Fruit fly (Drosophila melanogaster): ENCODE results near the gene Myo61F.

The Myo61F gene

dm6 chr3L:1334571-1335427 is 16.5 kb downstream of the Myo61F start, which contains the start of the genes Hmbs and CG2211 (continued):
- TF ChIP-seq slp2 (GFP tag; optimal IDR thresholded peaks at IDR 0.05) (peak; percentile 86), ab (GFP tag; optimal IDR thresholded peaks at IDR 0.05) (peak; percentile 73), Ets65A (GFP tag) (peak; percentile 98), Dref (GFP tag; IDR thresholded peaks at IDR 0.05) (peak; percentile 67), CG5180 (GFP tag; optimal IDR thresholded peaks at IDR 0.05) (peak; percentile 65), tap (tag; optimal IDR thresholded peaks at IDR 0.05) (peak; percentile 28), mirr (GFP tag; optimal IDR thresholded peaks at IDR 0.05) (peak; percentile 80), CG11696 (GFP tag; IDR thresholded peaks at IDR 0.05) (peak; percentile 73), CG12155 (GFP tag; optimal IDR thresholded peaks at IDR 0.05) (peak; percentile 86), Poxn (GFP tag; IDR thresholded peaks at IDR 0.05) (peak; percentile 18; the same call in 1 of the 2 replicates), Opbp (GFP tag; IDR thresholded peaks at IDR 0.05; ENCODE audit: partially characterized antibody) (peak; percentile 55; the same call in 1 of the 3 replicates), wor (GFP tag; IDR thresholded peaks at IDR 0.05) (peak; percentile 58; the same call in 1 of the 2 replicates), CTCF (GFP tag; optimal IDR thresholded peaks at IDR 0.05) (peak; percentile 31), Lim3 (GFP tag; IDR thresholded peaks at IDR 0.05) (no peak; the same call in 1 of the 2 replicates), kni (GFP tag; optimal IDR thresholded peaks at IDR 0.05) (peak; percentile 68), CG9876 (GFP tag; optimal IDR thresholded peaks at IDR 0.05) (peak; percentile 84), bsh (GFP tag; optimal IDR thresholded peaks at IDR 0.05) (peak in 1 of 2 experiments; percentile 82), abd-A (tag; optimal IDR thresholded peaks at IDR 0.05) (no peak), CG6272 (GFP tag; IDR thresholded peaks at IDR 0.05) (peak; percentile 84), CG18476 (GFP tag; optimal IDR thresholded peaks at IDR 0.05) (peak; percentile 87), ac (GFP tag; optimal IDR thresholded peaks at IDR 0.05) (no peak), TFAM (GFP tag; optimal IDR thresholded peaks at IDR 0.05) (peak; percentile 45), sug (tag; optimal IDR thresholded peaks at IDR 0.05) (peak; percentile 89), CG3281 (GFP tag; optimal IDR thresholded peaks at IDR 0.05) (peak; percentile 86), Asciz (GFP tag; optimal IDR thresholded peaks at IDR 0.05) (peak; percentile 30), chm (GFP tag; IDR thresholded peaks at IDR 0.05) (peak; percentile 83), Stat92E (GFP tag; optimal IDR thresholded peaks at IDR 0.05) (peak in 1 of 3 experiments; percentile 60), NC2β (GFP tag; optimal IDR thresholded peaks at IDR 0.05) (peak; percentile 90), CG12219 (GFP tag; optimal IDR thresholded peaks at IDR 0.05) (peak; percentile 68), CG6791 (GFP tag; IDR thresholded peaks at IDR 0.05; ENCODE audit: partially characterized antibody) (peak; percentile 17; the same call in 1 of the 3 replicates), CG7357 (GFP tag; IDR thresholded peaks at IDR 0.05) (peak; percentile 69), CG3407 (GFP tag; optimal IDR thresholded peaks at IDR 0.05) (peak; percentile 49), Max (GFP tag; optimal IDR thresholded peaks at IDR 0.05) (peak; percentile 92), Doc3 (GFP tag; IDR thresholded peaks at IDR 0.05; ENCODE audit: partially characterized antibody) (no peak), CG12744 (GFP tag; optimal IDR thresholded peaks at IDR 0.05) (peak; percentile 85), tll (GFP tag; optimal IDR thresholded peaks at IDR 0.05) (peak in 1 of 2 experiments; percentile 55), corto (GFP tag; optimal IDR thresholded peaks at IDR 0.05) (no peak), CG15514 (GFP tag; optimal IDR thresholded peaks at IDR 0.05) (peak; percentile 94), Doc2 (GFP tag; IDR thresholded peaks at IDR 0.05) (no peak), crp (GFP tag; optimal IDR thresholded peaks at IDR 0.05) (peak; percentile 69 to 94), cad (GFP tag; optimal IDR thresholded peaks at IDR 0.05) (no peak), zen2 (GFP tag; IDR thresholded peaks at IDR 0.05; ENCODE audit: partially characterized antibody) (no peak), row (GFP tag; IDR thresholded peaks at IDR 0.05) (peak; percentile 96), CG12299 (tag; optimal IDR thresholded peaks at IDR 0.05) (peak; percentile 22), zfh2 (GFP tag; optimal IDR thresholded peaks at IDR 0.05) (peak; percentile 89), caup (GFP tag; optimal IDR thresholded peaks at IDR 0.05; ENCODE audit: severe bottlenecking) (peak; percentile 86), CG1529 (GFP tag; optimal IDR thresholded peaks at IDR 0.05) (peak; percentile 44), gsb-n (tag; optimal IDR thresholded peaks at IDR 0.05) (peak; percentile 87)

All from whole organism, embryonic.